Worm (Caenorhabditis elegans) whole organism, L4 larva: ENCODE measurements around the gene F46C5.1.
A peak's percentile ranks its signal among the peaks of the same experiment; 100 is the strongest.

ENCODE experiments used
- F10B5.3 ChIP-seq: sonication (generic microtip); optimal IDR thresholded peaks from 2 replicates; lab custom pipeline; 2016; ENCODE audit warnings: mild to moderate bottlenecking, missing genetic modification characterization, missing compliant biosample characterization
- ZK337.2 ChIP-seq: fragments of 200-800 bp; sonication (Bioruptor generic); IDR thresholded peaks from 2 replicates; pipeline ENCODE4 v1.3.6; 2022; ENCODE audit warnings: missing genetic modification reagents, missing genetic modification characterization, missing compliant biosample characterization
- aha-1 ChIP-seq: fragments of 150-350 bp; peaks from one replicate; lab custom pipeline; 2014; ENCODE audit warnings: missing biosample characterization, missing genetic modification characterization
- ama-1 ChIP-seq: fragments of 150-350 bp; optimal IDR thresholded peaks from 2 replicates; lab custom pipeline; 2014; ENCODE audit warnings: inconsistent platforms, mixed read lengths
- arid-1 ChIP-seq: fragments of 200-800 bp; sonication (Bioruptor generic); conservative IDR thresholded peaks from 2 replicates; pipeline ENCODE4 v1.3.6; 2022; ENCODE audit warnings: missing genetic modification reagents, missing genetic modification characterization, missing compliant biosample characterization
- dpl-1 ChIP-seq: fragments of 150-350 bp; optimal IDR thresholded peaks from 2 replicates; lab custom pipeline; 2014; ENCODE audit warnings: missing biosample characterization, missing genetic modification reagents, missing genetic modification characterization
- egl-43 ChIP-seq: fragments of 200-800 bp; sonication (Bioruptor generic); IDR thresholded peaks from 2 replicates; pipeline ENCODE4 v1.3.6; 2022; ENCODE audit warnings: missing genetic modification reagents, missing genetic modification characterization, missing compliant biosample characterization
- hif-1 ChIP-seq, 2 experiments: sonication (generic microtip); optimal IDR thresholded peaks; 2 replicates each; lab custom pipeline; 2016 to 2017; ENCODE audit warnings: missing compliant biosample characterization in 2 of 2, missing genetic modification characterization in 2 of 2, missing genetic modification reagents in 2 of 2, missing genotype in 2 of 2, mild to moderate bottlenecking in 1 of 2
- lin-15B ChIP-seq: fragments of 150-350 bp; sonication (generic microtip); optimal IDR thresholded peaks from 3 replicates; lab custom pipeline; 2014; ENCODE audit warnings: missing biosample characterization, missing genetic modification characterization
- lin-39 ChIP-seq: fragments of 150-350 bp; optimal IDR thresholded peaks from 2 replicates; lab custom pipeline; 2014; ENCODE audit warnings: missing biosample characterization, missing genetic modification reagents, missing genetic modification characterization
- sdz-12 ChIP-seq: fragments of 200-800 bp; sonication (Bioruptor generic); optimal IDR thresholded peaks from 2 replicates; lab custom pipeline; 2018; ENCODE audit warnings: mild to moderate bottlenecking, missing genetic modification characterization, missing compliant biosample characterization
- set-16 ChIP-seq: fragments of 200-800 bp; sonication (Bioruptor generic); IDR thresholded peaks from 2 replicates; pipeline ENCODE4 v1.3.6; 2022; ENCODE audit warnings: missing genetic modification reagents, missing genetic modification characterization, missing compliant biosample characterization

- TF ChIP-seq set-16 (GFP tag; lab: Robert Waterston, UW) (no peak), F10B5.3 (no peak), ZK337.2 (GFP tag; lab: Robert Waterston, UW) (no peak), ama-1 (lab: Kevin White, UChicago) (no peak), lin-15B (no peak), dpl-1 (GFP tag; lab: Kevin White, UChicago) (no peak), egl-43 (GFP tag; lab: Robert Waterston, UW) (no peak), hif-1 (tag; optimal IDR thresholded peaks at IDR 0.05; lab: Kevin White, UChicago) (no peak), lin-39 (no peak), aha-1 (tag; lab: Kevin White, UChicago) (peak; percentile 65), sdz-12 (GFP tag; lab: Kevin White, UChicago) (no peak), arid-1 (GFP tag; lab: Robert Waterston, UW) (no peak)
Observed at ce11 chrII:8818978-8819896, 1.8 kb downstream of the F46C5.1 start, which contains the start of gene F46C5.10.
